Worm (Caenorhabditis elegans) whole organism, mixed stage, embryonic: ENCODE results near the gene dyla-1.
"Not testable (repeated sequence)": the region's sequence is repeated elsewhere in the genome, so short reads cannot be mapped to it uniquely, and the experiment has no call there.

Source experiments
- M03D4.4 ChIP-seq: sonication (generic microtip); optimal IDR thresholded peaks from 2 replicates; lab custom pipeline; 2017; ENCODE audit warnings: mild to moderate bottlenecking, missing genetic modification characterization, missing compliant biosample characterization
- bed-3 ChIP-seq: fragments of 200-800 bp; sonication (Bioruptor generic); optimal IDR thresholded peaks from 3 replicates; lab custom pipeline; 2018; ENCODE audit warnings: mild to moderate bottlenecking, missing genetic modification characterization, moderate library complexity, missing compliant biosample characterization
- blmp-1 ChIP-seq: fragments of 150-350 bp; optimal IDR thresholded peaks from 2 replicates; lab custom pipeline; 2014; ENCODE audit warnings: missing biosample characterization, missing genetic modification characterization
- ceh-39 ChIP-seq: fragments of 150-350 bp; optimal IDR thresholded peaks from 2 replicates; lab custom pipeline; 2014; ENCODE audit warnings: missing biosample characterization, missing genetic modification characterization
- ceh-43 ChIP-seq: fragments of 200-800 bp; sonication (Bioruptor generic); optimal IDR thresholded peaks from 2 replicates; lab custom pipeline; 2018; ENCODE audit warnings: mild to moderate bottlenecking, missing genetic modification characterization, moderate library complexity, missing compliant biosample characterization
- ceh-83 ChIP-seq: fragments of 200-800 bp; sonication (Bioruptor generic); optimal IDR thresholded peaks from 2 replicates; lab custom pipeline; 2018; ENCODE audit warnings: mild to moderate bottlenecking, missing genetic modification characterization, missing compliant biosample characterization
- ces-1 ChIP-seq: fragments of 150-350 bp; optimal IDR thresholded peaks from 2 replicates; lab custom pipeline; 2014; ENCODE audit warnings: missing biosample characterization, missing genetic modification reagents, missing genetic modification characterization
- cnd-1 ChIP-seq: fragments of 200-800 bp; sonication (Bioruptor generic); optimal IDR thresholded peaks from 2 replicates; lab custom pipeline; 2018; ENCODE audit warnings: mild to moderate bottlenecking, missing genetic modification characterization, missing compliant biosample characterization
- drap-1 ChIP-seq: fragments of 200-800 bp; sonication (Bioruptor generic); optimal IDR thresholded peaks from 3 replicates; lab custom pipeline; 2018; ENCODE audit warnings: mild to moderate bottlenecking, missing genetic modification characterization, missing compliant biosample characterization
- elt-1 ChIP-seq: sonication (generic microtip); optimal IDR thresholded peaks from 2 replicates; lab custom pipeline; 2017; ENCODE audit warnings: missing genetic modification characterization, mild to moderate bottlenecking, missing compliant biosample characterization, antibody characterized with exemption, moderate library complexity, borderline replicate concordance; ENCODE audit not compliant: insufficient read depth
- elt-3 ChIP-seq: fragments of 150-350 bp; optimal IDR thresholded peaks from 2 replicates; lab custom pipeline; 2014; ENCODE audit warnings: missing biosample characterization, missing genetic modification characterization
- flh-1 ChIP-seq: fragments of 200-800 bp; sonication (Bioruptor generic); optimal IDR thresholded peaks from 2 replicates; lab custom pipeline; 2018; ENCODE audit warnings: mild to moderate bottlenecking, missing genetic modification characterization, moderate library complexity, missing compliant biosample characterization
- hlh-1 ChIP-seq: fragments of 150-350 bp; optimal IDR thresholded peaks from 2 replicates; lab custom pipeline; 2014; ENCODE audit warnings: missing biosample characterization, missing genetic modification reagents, missing genetic modification characterization
- lin-13 ChIP-seq: fragments of 150-350 bp; optimal IDR thresholded peaks from 2 replicates; lab custom pipeline; 2014; ENCODE audit warnings: missing biosample characterization, missing genetic modification characterization
- lin-32 ChIP-seq: fragments of 200-800 bp; sonication (Bioruptor generic); optimal IDR thresholded peaks from 2 replicates; lab custom pipeline; 2018; ENCODE audit warnings: mild to moderate bottlenecking, missing genetic modification characterization, missing compliant biosample characterization
- lsy-2 ChIP-seq: fragments of 150-350 bp; optimal IDR thresholded peaks from 2 replicates; lab custom pipeline; 2014; ENCODE audit warnings: missing biosample characterization, missing genetic modification characterization
- mab-5 ChIP-seq: fragments of 150-350 bp; optimal IDR thresholded peaks from 2 replicates; lab custom pipeline; 2014; ENCODE audit warnings: missing biosample characterization, missing genetic modification characterization
- mep-1 ChIP-seq: fragments of 150-350 bp; optimal IDR thresholded peaks from 2 replicates; lab custom pipeline; 2017; ENCODE audit warnings: missing biosample characterization, missing genetic modification reagents, missing genetic modification characterization, inconsistent platforms
- mls-2 ChIP-seq: sonication (generic microtip); optimal IDR thresholded peaks from 2 replicates; lab custom pipeline; 2016; ENCODE audit warnings: mild to moderate bottlenecking, missing genetic modification characterization, moderate library complexity, missing compliant biosample characterization
- nhr-12 ChIP-seq: fragments of 150-350 bp; optimal IDR thresholded peaks from 2 replicates; lab custom pipeline; 2014; ENCODE audit warnings: missing biosample characterization, missing genetic modification characterization
- nhr-2 ChIP-seq: fragments of 150-350 bp; optimal IDR thresholded peaks from 2 replicates; lab custom pipeline; 2014; ENCODE audit warnings: missing biosample characterization, missing genetic modification characterization
- nhr-237 ChIP-seq: fragments of 150-350 bp; optimal IDR thresholded peaks from 2 replicates; lab custom pipeline; 2014; ENCODE audit warnings: missing biosample characterization, missing genetic modification characterization
- nhr-28 ChIP-seq: fragments of 150-350 bp; optimal IDR thresholded peaks from 2 replicates; lab custom pipeline; 2014; ENCODE audit warnings: missing biosample characterization, missing genetic modification characterization
- nhr-76 ChIP-seq: sonication (generic microtip); optimal IDR thresholded peaks from 2 replicates; lab custom pipeline; 2017; ENCODE audit warnings: missing biosample characterization, missing genetic modification characterization
- pha-4 ChIP-seq: fragments of 150-350 bp; optimal IDR thresholded peaks from 2 replicates; lab custom pipeline; 2018; ENCODE audit warnings: missing biosample characterization, missing genetic modification reagents, missing genetic modification characterization
- sem-2 ChIP-seq: fragments of 200-800 bp; sonication (Bioruptor generic); optimal IDR thresholded peaks from 2 replicates; lab custom pipeline; 2018; ENCODE audit warnings: mild to moderate bottlenecking, missing genetic modification characterization, missing compliant biosample characterization
- snpc-4 ChIP-seq: fragments of 150-350 bp; optimal IDR thresholded peaks from 2 replicates; lab custom pipeline; 2014; ENCODE audit warnings: missing biosample characterization, missing genetic modification characterization
- tbx-8 ChIP-seq: fragments of 200-800 bp; sonication (Bioruptor generic); optimal IDR thresholded peaks from 2 replicates; lab custom pipeline; 2018; ENCODE audit warnings: mild to moderate bottlenecking, missing genetic modification characterization, moderate library complexity, missing compliant biosample characterization
- unc-120 ChIP-seq: sonication (generic microtip); optimal IDR thresholded peaks from 2 replicates; lab custom pipeline; 2017; ENCODE audit warnings: missing genetic modification characterization, missing compliant biosample characterization; ENCODE audit not compliant: poor library complexity, severe bottlenecking
- zip-8 ChIP-seq: fragments of 150-350 bp; optimal IDR thresholded peaks from 2 replicates; lab custom pipeline; 2014; ENCODE audit warnings: missing biosample characterization, missing genetic modification characterization
- ztf-11 ChIP-seq: fragments of 150-350 bp; optimal IDR thresholded peaks from 2 replicates; lab custom pipeline; 2014; ENCODE audit warnings: missing biosample characterization, missing genetic modification characterization

dyla-1 gene

ce11 chrX:16872446-16872962 is 31.7 kb downstream of the dyla-1 start, which contains the start of gene T20F7.1:
Gene T20F7.1 (plus strand): TSS chrX:16872912.
- no peak for TF ChIP-seq flh-1 (GFP tag; lab: Kevin White, UChicago)
- no peak for TF ChIP-seq ztf-11
- peak; percentile 51 for TF ChIP-seq mep-1
- TF ChIP-seq mls-2, result peak; percentile 67
- TF ChIP-seq hlh-1 (tag; lab: Kevin White, UChicago), result peak; percentile 61
- TF ChIP-seq pha-4, result peak; percentile 76
- peak; percentile 16 for TF ChIP-seq lsy-2 (tag; lab: Kevin White, UChicago)
- TF ChIP-seq unc-120 (tag; lab: Kevin White, UChicago), result peak; percentile 88
- peak; percentile 54 for TF ChIP-seq lin-13 (tag; lab: Kevin White, UChicago)
- no peak for TF ChIP-seq nhr-2
- peak; percentile 12 for TF ChIP-seq cnd-1 (tag; lab: Kevin White, UChicago)

ce11 chrX:16880426-16880825 is 39.6 kb downstream of the dyla-1 start, which contains the start of gene acs-9:
Gene acs-9 (minus strand): TSS chrX:16880526.
- TF ChIP-seq drap-1 (GFP tag; lab: Kevin White, UChicago) (no peak), nhr-12 (tag; lab: Kevin White, UChicago) (no peak), bed-3 (no peak), elt-1 (tag; lab: Kevin White, UChicago) (no peak), nhr-76 (tag; lab: Kevin White, UChicago) (no peak), zip-8 (no peak), ceh-39 (tag; lab: Kevin White, UChicago) (no peak), ceh-83 (GFP tag; lab: Kevin White, UChicago) (no peak), M03D4.4 (tag; lab: Kevin White, UChicago) (no peak), lin-32 (GFP tag; lab: Kevin White, UChicago) (no peak), cnd-1 (tag; lab: Kevin White, UChicago) (no peak), mab-5 (tag; lab: Kevin White, UChicago) (no peak), tbx-8 (no peak), lsy-2 (tag; lab: Kevin White, UChicago) (no peak), snpc-4 (no peak), ceh-43 (GFP tag; lab: Kevin White, UChicago) (no peak), nhr-237 (no peak)

ce11 chrX:16883426-16883825 is 42.6 kb downstream of the dyla-1 start, which contains the start of gene Y13C8A.1:
Gene Y13C8A.1 (plus strand): TSS chrX:16883726.
- not testable (repeated sequence) for TF ChIP-seq hlh-1 (tag; lab: Kevin White, UChicago); blmp-1; elt-3 (tag; lab: Kevin White, UChicago)
- TF ChIP-seq, all 35 proteins: peak for 0; not testable (repeated sequence) for 35

DNA sequence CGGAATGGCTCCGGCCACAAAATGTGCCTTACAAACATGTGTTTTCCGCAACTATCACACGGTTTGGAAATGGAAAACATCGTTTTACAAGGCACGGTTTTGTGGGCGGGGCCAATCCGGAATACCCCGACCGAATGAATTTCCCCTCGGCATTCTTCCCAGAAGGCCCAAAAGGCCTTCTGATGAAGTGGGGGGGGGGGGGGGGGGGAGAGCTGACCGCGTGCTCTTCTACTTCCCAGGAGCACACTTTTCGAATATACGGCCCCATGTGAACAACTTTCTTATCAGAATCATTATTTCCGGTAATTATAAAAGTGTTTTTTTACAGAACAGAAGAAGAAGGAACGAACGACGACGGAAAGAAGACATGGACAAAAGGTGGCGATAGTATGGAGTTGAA is 43.2 kb downstream of the dyla-1 start:
- TF ChIP-seq nhr-12 (tag; lab: Kevin White, UChicago) (no peak), nhr-2 (no peak), ztf-11 (no peak), ceh-39 (tag; lab: Kevin White, UChicago) (no peak), snpc-4 (no peak), elt-1 (tag; lab: Kevin White, UChicago) (no peak), pha-4 (no peak), ceh-43 (GFP tag; lab: Kevin White, UChicago) (no peak), nhr-76 (tag; lab: Kevin White, UChicago) (no peak), flh-1 (GFP tag; lab: Kevin White, UChicago) (no peak), mep-1 (no peak), nhr-28 (tag; lab: Kevin White, UChicago) (no peak), elt-3 (tag; lab: Kevin White, UChicago) (no peak), sem-2 (GFP tag; lab: Kevin White, UChicago) (no peak), bed-3 (no peak), lsy-2 (tag; lab: Kevin White, UChicago) (no peak), unc-120 (tag; lab: Kevin White, UChicago) (no peak), ces-1 (GFP tag; lab: Kevin White, UChicago) (no peak)

- no peak for TF ChIP-seq blmp-1
- no peak for TF ChIP-seq lsy-2 (tag; lab: Kevin White, UChicago)
- TF ChIP-seq lin-32 (GFP tag; lab: Kevin White, UChicago), result no peak
- no peak for TF ChIP-seq bed-3
- TF ChIP-seq nhr-28 (tag; lab: Kevin White, UChicago), result no peak
- TF ChIP-seq elt-1 (tag; lab: Kevin White, UChicago), result no peak
- TF ChIP-seq sem-2 (GFP tag; lab: Kevin White, UChicago), result no peak
Observed at ce11 chrX:16891683-16892082, 50.8 kb downstream of the dyla-1 start, which contains the start of gene F39F10.3. Gene F39F10.3 (plus strand): TSS chrX:16891983.
